Fruit fly (Drosophila melanogaster): ENCODE data around the gene CG14434.

The CG14434 gene

dm6 chrX:6863289-6863938 is 3.6 kb downstream of the CG14434 start, which contains the start of gene CG43736 (continued):
- TF ChIP-seq CG2129 (GFP tag; IDR thresholded peaks at IDR 0.05; ENCODE audit: partially characterized antibody) (no peak), Dip3 (GFP tag; optimal IDR thresholded peaks at IDR 0.05) (peak; percentile 91), Blimp-1 (GFP tag; optimal IDR thresholded peaks at IDR 0.05) (peak; percentile 96), CG6765 (GFP tag; optimal IDR thresholded peaks at IDR 0.05) (peak; percentile 94), CG30431 (GFP tag; optimal IDR thresholded peaks at IDR 0.05) (peak; percentile 90), Scr (GFP tag; IDR thresholded peaks at IDR 0.05; ENCODE audit: partially characterized antibody) (no peak), zfh1 (GFP tag; IDR thresholded peaks at IDR 0.05) (peak; percentile 84), tap (tag; optimal IDR thresholded peaks at IDR 0.05) (peak; percentile 98), dati (GFP tag; IDR thresholded peaks at IDR 0.05) (no peak), CG16863 (GFP tag; optimal IDR thresholded peaks at IDR 0.05) (peak; percentile 91), CG14965 (GFP tag; optimal IDR thresholded peaks at IDR 0.05; ENCODE audit: borderline replicate concordance) (peak; percentile 32), Xrp1 (GFP tag; IDR thresholded peaks at IDR 0.05) (peak; percentile 91), ATbp (GFP tag; optimal IDR thresholded peaks at IDR 0.05) (peak; percentile 94), Dp (GFP tag; optimal IDR thresholded peaks at IDR 0.05) (peak; percentile 6), CG4404 (GFP tag; IDR thresholded peaks at IDR 0.05) (peak; percentile 72; the same call in 1 of the 2 replicates), CG9797 (GFP tag; optimal IDR thresholded peaks at IDR 0.05) (peak; percentile 35), Ravus (GFP tag; IDR thresholded peaks at IDR 0.05) (peak; percentile 67), CG14667 (GFP tag; IDR thresholded peaks at IDR 0.05) (peak; percentile 76), H15 (GFP tag; IDR thresholded peaks at IDR 0.05) (peak; percentile 77), CG7271 (tag; optimal IDR thresholded peaks at IDR 0.05) (peak; percentile 65), CG17361 (GFP tag; IDR thresholded peaks at IDR 0.05) (peak; percentile 99), gcm2 (GFP tag; optimal IDR thresholded peaks at IDR 0.05) (peak; percentile 59), gce (GFP tag; IDR thresholded peaks at IDR 0.05) (no peak; the same call in 2 of the 3 replicates), CG1602 (GFP tag; optimal IDR thresholded peaks at IDR 0.05) (peak; percentile 90), cg (GFP tag; optimal IDR thresholded peaks at IDR 0.05) (no peak), Six4 (GFP tag; optimal IDR thresholded peaks at IDR 0.05) (peak; percentile 94), Optix (GFP tag; IDR thresholded peaks at IDR 0.05) (no peak; the same call in 2 of the 3 replicates), B-H1 (GFP tag; IDR thresholded peaks at IDR 0.05) (peak; percentile 76), lbe (GFP tag; optimal IDR thresholded peaks at IDR 0.05) (peak; percentile 78), MESR4 (GFP tag; optimal IDR thresholded peaks at IDR 0.05) (peak; percentile 43), ab (GFP tag; optimal IDR thresholded peaks at IDR 0.05) (peak; percentile 7), CG42726 (GFP tag; IDR thresholded peaks at IDR 0.05; ENCODE audit: partially characterized antibody) (no peak), CG17328 (GFP tag; IDR thresholded peaks at IDR 0.05) (peak; percentile 76), HLH4C (GFP tag; IDR thresholded peaks at IDR 0.05; ENCODE audit: partially characterized antibody) (no peak), CG1792 (GFP tag; optimal IDR thresholded peaks at IDR 0.05) (peak; percentile 86), CG33557 (GFP tag; optimal IDR thresholded peaks at IDR 0.05) (peak; percentile 93), Hr39 (optimal IDR thresholded peaks at IDR 0.05) (no peak), br (optimal IDR thresholded peaks at IDR 0.05) (no peak), CG11560 (tag; IDR thresholded peaks at IDR 0.05) (peak; percentile 74), CG4730 (GFP tag; IDR thresholded peaks at IDR 0.05) (peak; percentile 79), CG1529 (GFP tag; optimal IDR thresholded peaks at IDR 0.05) (peak; percentile 96), stwl (tag; optimal IDR thresholded peaks at IDR 0.05) (peak; percentile 26), CG13287 (GFP tag; IDR thresholded peaks at IDR 0.05; ENCODE audit: partially characterized antibody) (no peak), klu (GFP tag; IDR thresholded peaks at IDR 0.05) (peak; percentile 85), CG18599 (GFP tag; optimal IDR thresholded peaks at IDR 0.05) (peak; percentile 98), Lhr (GFP tag; optimal IDR thresholded peaks at IDR 0.05) (peak; percentile 84), ash1 (GFP tag; optimal IDR thresholded peaks at IDR 0.05) (peak; percentile 49), Dfd (GFP tag; optimal IDR thresholded peaks at IDR 0.05) (no peak), Lpt (GFP tag; optimal IDR thresholded peaks at IDR 0.05) (no peak), CG2199 (GFP tag; IDR thresholded peaks at IDR 0.05) (no peak), en (GFP tag; optimal IDR thresholded peaks at IDR 0.05) (peak; percentile 83)
